Worm (Caenorhabditis elegans) whole organism, young adult: ENCODE results near the gene srd-36.

ENCODE experiments used
- F33H1.4 ChIP-seq: fragments of 200-800 bp; sonication (Bioruptor generic); IDR thresholded peaks from 2 replicates; pipeline ENCODE4 v1.3.6; 2022; ENCODE audit warnings: missing genetic modification reagents, missing genetic modification characterization, missing compliant biosample characterization
- T26A5.8 ChIP-seq: sonication (generic microtip); optimal IDR thresholded peaks from 2 replicates; lab custom pipeline; 2016; ENCODE audit warnings: missing genetic modification characterization, missing compliant biosample characterization
- nhr-90 ChIP-seq: sonication (generic microtip); optimal IDR thresholded peaks from 2 replicates; lab custom pipeline; 2016; ENCODE audit warnings: missing genotype, mild to moderate bottlenecking, missing genetic modification characterization, missing compliant biosample characterization
- pha-4 ChIP-seq: fragments of 150-350 bp; sonication (generic microtip); optimal IDR thresholded peaks from 2 replicates; lab custom pipeline; 2014; ENCODE audit warnings: missing biosample characterization, missing genetic modification reagents, missing genetic modification characterization

- TF ChIP-seq T26A5.8 (tag; lab: Kevin White, UChicago) (no peak), F33H1.4 (GFP tag; lab: Robert Waterston, UW) (no peak), nhr-90 (tag; lab: Kevin White, UChicago) (no peak), pha-4 (tag; lab: Kevin White, UChicago) (no peak)
These were observed 17.3 kb upstream of the srd-36 start, which contains the start of gene F46G10.1 for ce11 chrX:13311641-13312423.
